Fruit fly (Drosophila melanogaster) whole organism, adult: Measurements from ENCODE around the gene CG3397.

Source experiments
- CG11617 ChIP-seq: fragments of 200-800 bp; sonication (Bioruptor generic); optimal IDR thresholded peaks from 2 replicates; lab custom pipeline; 2017; ENCODE audit warnings: mild to moderate bottlenecking, missing biosample characterization, missing genetic modification reagents, missing genetic modification characterization
- CG12768 ChIP-seq: fragments of 200-800 bp; sonication (Bioruptor generic); optimal IDR thresholded peaks from 2 replicates; lab custom pipeline; 2017; ENCODE audit warnings: missing biosample characterization, missing genetic modification characterization, mild to moderate bottlenecking, moderate library complexity, missing genetic modification reagents
- CG14711 ChIP-seq: fragments of 200-800 bp; sonication (Bioruptor generic); optimal IDR thresholded peaks from 2 replicates; lab custom pipeline; 2018; ENCODE audit warnings: missing biosample characterization, mild to moderate bottlenecking, missing genetic modification characterization, moderate library complexity
- CG1620 ChIP-seq: fragments of 200-800 bp; sonication (Bioruptor generic); optimal IDR thresholded peaks from 2 replicates; lab custom pipeline; 2016; ENCODE audit warnings: missing biosample characterization, missing genetic modification characterization
- CG33017 ChIP-seq: fragments of 200-800 bp; sonication (Bioruptor generic); optimal IDR thresholded peaks from 2 replicates; lab custom pipeline; 2018; ENCODE audit warnings: missing biosample characterization, mild to moderate bottlenecking, missing genetic modification characterization, moderate library complexity
- CG5204 ChIP-seq: fragments of 200-800 bp; sonication (Bioruptor generic); optimal IDR thresholded peaks from 2 replicates; lab custom pipeline; 2016; ENCODE audit warnings: missing biosample characterization, missing genetic modification characterization
- CG7045 ChIP-seq: fragments of 200-800 bp; sonication (Bioruptor generic); optimal IDR thresholded peaks from 2 replicates; lab custom pipeline; 2017; ENCODE audit warnings: missing biosample characterization, mild to moderate bottlenecking, missing genetic modification characterization
- CG7101 ChIP-seq: fragments of 200-800 bp; sonication (Bioruptor generic); optimal IDR thresholded peaks from 2 replicates; lab custom pipeline; 2018; ENCODE audit warnings: missing biosample characterization, mild to moderate bottlenecking, missing genetic modification characterization, moderate library complexity
- Clk ChIP-seq: fragments of 200-800 bp; sonication (Bioruptor generic); optimal IDR thresholded peaks from 2 replicates; lab custom pipeline; 2017; ENCODE audit warnings: missing biosample characterization, missing genetic modification characterization
- Crg-1 ChIP-seq: fragments of 200-800 bp; sonication (Bioruptor generic); optimal IDR thresholded peaks from 2 replicates; lab custom pipeline; 2016; ENCODE audit warnings: missing biosample characterization, missing genetic modification characterization
- Hr96 ChIP-seq: fragments of 200-800 bp; sonication (Bioruptor generic); optimal IDR thresholded peaks from 2 replicates; lab custom pipeline; 2016; ENCODE audit warnings: missing biosample characterization, missing genetic modification characterization
- Mnt ChIP-seq: fragments of 200-800 bp; sonication (Bioruptor generic); optimal IDR thresholded peaks from 2 replicates; lab custom pipeline; 2016; ENCODE audit warnings: missing biosample characterization, mild to moderate bottlenecking, missing genetic modification characterization
- bab1 ChIP-seq: fragments of 200-800 bp; sonication (Bioruptor generic); optimal IDR thresholded peaks from 3 replicates; lab custom pipeline; 2019; ENCODE audit warnings: missing biosample characterization, mild to moderate bottlenecking, missing genetic modification characterization, moderate library complexity
- cic ChIP-seq: fragments of 200-800 bp; sonication (Bioruptor generic); optimal IDR thresholded peaks from 2 replicates; lab custom pipeline; 2017; ENCODE audit warnings: missing biosample characterization, mild to moderate bottlenecking, missing genetic modification characterization, moderate library complexity
- cnc ChIP-seq, 2 experiments: fragments of >200 bp; optimal IDR thresholded peaks; 2 replicates each; lab custom pipeline; 2017
- kay ChIP-seq: fragments of 200-800 bp; sonication (Bioruptor generic); peaks from one replicate; lab custom pipeline; 2016; ENCODE audit warnings: missing biosample characterization, missing genetic modification characterization, borderline replicate concordance
- ovo ChIP-seq: fragments of 200-800 bp; sonication (Bioruptor generic); optimal IDR thresholded peaks from 2 replicates; lab custom pipeline; 2016; ENCODE audit warnings: missing biosample characterization, missing genetic modification characterization
- pad ChIP-seq: fragments of 200-800 bp; sonication (Bioruptor generic); optimal IDR thresholded peaks from 3 replicates; lab custom pipeline; 2017; ENCODE audit warnings: missing biosample characterization, missing genetic modification characterization, mild to moderate bottlenecking, moderate library complexity, missing genetic modification reagents
- tj ChIP-seq: fragments of 200-800 bp; sonication (Bioruptor generic); optimal IDR thresholded peaks from 3 replicates; lab custom pipeline; 2017; ENCODE audit warnings: missing biosample characterization, mild to moderate bottlenecking, missing genetic modification characterization, moderate library complexity
- toe ChIP-seq: fragments of 200-800 bp; sonication (Bioruptor generic); optimal IDR thresholded peaks from 2 replicates; lab custom pipeline; 2016; ENCODE audit warnings: missing biosample characterization, missing genetic modification characterization

Gene CG3397

DNA sequence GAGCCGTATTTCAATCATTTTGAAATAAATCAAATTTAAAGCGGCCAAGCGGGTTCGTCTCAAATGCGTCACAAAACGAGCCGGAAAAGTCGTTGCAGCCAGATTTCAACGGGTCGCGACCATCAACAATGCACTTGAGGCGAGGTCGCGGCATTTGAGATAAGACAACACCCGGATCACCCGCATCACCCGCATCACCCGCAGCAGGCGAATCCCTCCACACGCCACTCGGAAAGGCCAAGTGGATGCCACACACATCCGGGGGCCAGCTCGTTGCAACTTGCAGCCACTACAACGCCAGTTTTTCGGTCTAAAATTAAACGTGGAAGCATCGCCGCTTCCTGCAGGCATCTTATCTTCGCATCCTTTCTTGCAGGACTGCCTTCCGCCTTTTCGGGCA lies 22.1 kb upstream of the CG3397 start:
- no peak for TF ChIP-seq CG11617 (GFP tag; lab: Kevin White, UChicago)
- TF ChIP-seq Hr96 (GFP tag; lab: Kevin White, UChicago), result no peak
- TF ChIP-seq bab1 (GFP tag; lab: Kevin White, UChicago), result no peak
- TF ChIP-seq CG33017 (tag; lab: Kevin White, UChicago), result no peak
- no peak for TF ChIP-seq CG12768 (GFP tag; lab: Kevin White, UChicago)

DNA sequence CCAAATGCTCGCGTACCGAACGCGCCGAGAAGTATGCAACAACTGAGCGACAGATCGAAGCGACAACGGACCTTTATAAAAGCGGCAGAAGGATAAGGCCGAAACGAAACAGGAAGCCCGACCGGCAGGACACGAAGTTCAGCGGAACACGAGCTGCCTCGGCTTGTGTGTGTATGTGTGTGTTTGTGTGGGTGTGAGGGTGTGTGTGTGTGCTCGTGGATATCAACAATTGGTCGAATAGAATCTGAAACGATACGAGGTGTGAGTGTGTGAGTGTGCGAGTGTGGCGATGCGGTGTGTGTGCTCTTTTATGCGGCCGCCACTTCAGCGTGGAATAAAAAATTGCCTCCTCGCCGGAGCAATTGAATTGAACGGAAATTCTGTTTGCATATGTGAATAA lies 21.1 kb upstream of the CG3397 start, which contains the start of gene Tk:
TSS of gene Tk (minus strand) at position 57 of the 400 bp plus-strand sequence.
- no peak for TF ChIP-seq Clk (GFP tag; lab: Kevin White, UChicago)
- TF ChIP-seq CG11617 (GFP tag; lab: Kevin White, UChicago), result no peak
- no peak for TF ChIP-seq pad
- no peak for TF ChIP-seq bab1 (GFP tag; lab: Kevin White, UChicago)
- TF ChIP-seq CG33017 (tag; lab: Kevin White, UChicago), result no peak
- no peak for TF ChIP-seq cic (GFP tag; lab: Kevin White, UChicago)
- no peak for TF ChIP-seq Crg-1 (GFP tag; lab: Kevin White, UChicago)
- no peak for TF ChIP-seq Mnt (GFP tag; lab: Kevin White, UChicago)
- no peak for TF ChIP-seq CG5204 (GFP tag; lab: Kevin White, UChicago)

DNA sequence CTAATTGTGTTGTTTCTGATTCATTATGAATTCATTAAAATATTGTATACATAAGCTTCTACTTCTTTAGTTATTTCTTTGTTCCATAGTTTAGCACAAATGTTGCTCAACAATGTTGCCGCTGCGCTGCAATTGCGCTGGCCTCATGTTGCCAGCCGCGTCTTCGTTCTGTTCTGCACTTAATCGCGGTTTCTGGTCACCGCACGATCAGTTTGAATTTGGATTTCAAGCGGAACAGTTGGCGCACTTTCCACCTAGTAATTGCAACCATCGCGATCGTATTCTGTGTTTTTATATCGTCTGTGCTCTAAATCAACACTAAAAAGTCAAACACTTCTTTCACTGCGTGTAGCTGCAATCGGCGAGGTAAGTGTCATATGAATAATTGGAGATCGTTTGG lies 14.7 kb upstream of the CG3397 start, which contains the start of gene Ect3:
TSS of gene Ect3 (plus strand) at position 205 of the 400 bp plus-strand sequence.
- TF ChIP-seq Mnt (GFP tag; lab: Kevin White, UChicago) (no peak), tj (peak; percentile 31)

DNA sequence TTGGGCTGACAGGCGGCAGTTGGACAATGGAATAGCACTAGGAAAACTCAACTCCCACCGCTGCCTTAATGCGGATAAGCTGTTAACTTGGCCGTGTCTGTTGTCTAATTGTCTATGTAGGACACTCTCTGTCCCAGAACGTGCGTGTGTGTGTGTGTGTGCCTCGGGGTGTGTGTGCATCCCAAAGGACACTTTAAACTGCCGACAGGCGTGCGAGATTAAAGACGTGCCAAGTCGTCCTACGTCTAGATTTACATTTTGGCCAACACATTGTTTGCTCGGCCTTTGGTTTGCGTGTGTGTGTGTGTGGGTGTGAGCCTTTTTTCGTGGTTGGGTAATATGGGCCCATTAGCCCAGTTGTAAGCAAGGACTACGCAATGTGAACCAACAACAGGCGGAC lies 13.8 kb upstream of the CG3397 start:
- no peak for TF ChIP-seq CG11617 (GFP tag; lab: Kevin White, UChicago)
- TF ChIP-seq CG7045, result no peak
- no peak for TF ChIP-seq Mnt (GFP tag; lab: Kevin White, UChicago)
- no peak for TF ChIP-seq CG12768 (GFP tag; lab: Kevin White, UChicago)

DNA sequence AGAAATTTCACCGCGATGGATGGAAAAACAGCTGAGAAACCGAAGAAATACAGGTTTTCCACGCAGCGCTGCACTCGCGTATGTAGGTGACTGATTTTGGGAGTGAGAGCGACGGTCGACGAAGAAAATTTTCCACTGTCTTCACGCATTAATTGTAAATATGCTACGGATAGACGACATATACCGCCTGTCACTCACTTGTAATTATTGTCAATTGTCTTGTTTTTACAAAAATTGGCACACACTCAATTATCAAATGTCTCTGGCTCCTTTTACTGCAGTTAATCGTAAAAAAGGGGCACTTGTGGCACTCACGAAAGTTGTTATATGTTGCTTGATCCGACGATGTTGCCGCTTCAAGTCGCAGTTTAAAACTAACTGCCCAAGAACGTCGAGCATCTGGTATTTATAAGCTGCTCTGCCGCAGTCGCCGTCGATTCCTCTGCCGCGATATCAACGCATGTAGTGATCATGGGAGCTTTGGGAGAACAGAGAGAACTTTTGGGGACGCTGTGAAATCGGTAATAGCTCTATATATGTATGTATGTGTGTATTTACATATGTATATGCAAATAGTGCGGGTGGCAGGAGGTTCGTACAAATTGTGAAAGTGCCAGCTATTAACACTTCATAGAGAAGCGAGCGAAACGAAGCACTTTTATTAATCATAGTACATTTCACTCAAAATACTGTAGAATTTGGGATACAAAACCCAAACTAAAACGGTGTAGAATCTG lies 8.8 kb upstream of the CG3397 start, which contains the start of gene mfas:
TSS of gene mfas (minus strand) at position 382 of the 737 bp plus-strand sequence.
- TF ChIP-seq kay (GFP tag; lab: Kevin White, UChicago) (no peak), tj (peak; percentile 2), CG12768 (GFP tag; lab: Kevin White, UChicago) (peak; percentile 26), cnc (optimal IDR thresholded peaks at IDR 0.05; lab: Kevin White, UChicago) (no peak)

DNA sequence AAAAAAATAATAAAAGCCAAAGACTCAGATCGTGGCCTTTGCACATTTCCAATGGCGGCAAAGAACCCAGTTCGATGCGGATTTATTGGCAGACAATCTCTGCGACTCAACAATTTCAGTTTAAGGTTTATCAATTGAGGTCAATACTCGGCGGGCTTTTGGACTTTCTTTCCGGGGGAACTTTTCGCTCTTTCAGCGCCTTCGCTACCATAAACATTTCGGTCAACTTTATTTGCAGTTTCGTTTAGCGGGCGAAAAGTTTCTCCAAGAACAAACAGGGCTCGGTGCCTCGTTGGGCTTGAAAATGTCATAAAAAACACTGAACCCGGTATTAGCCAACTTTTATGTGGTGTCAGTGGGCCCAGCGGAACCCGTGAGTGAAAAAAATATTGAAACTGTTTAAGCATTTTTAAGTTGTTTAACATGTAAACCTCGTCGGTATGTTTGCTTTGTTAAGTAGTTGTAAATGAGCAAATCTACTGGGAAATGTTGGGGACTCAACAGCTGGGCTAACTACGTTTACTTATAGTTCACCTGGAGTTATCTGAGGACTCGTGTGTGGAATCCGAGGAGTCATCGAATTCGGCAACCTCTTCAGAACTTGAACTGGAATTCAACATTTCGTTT lies 7.3 kb upstream of the CG3397 start:
- no peak for TF ChIP-seq cic (GFP tag; lab: Kevin White, UChicago)
- TF ChIP-seq CG1620 (GFP tag; lab: Kevin White, UChicago), result no peak
- TF ChIP-seq Mnt (GFP tag; lab: Kevin White, UChicago), result no peak
- TF ChIP-seq tj, result peak; percentile 64
- TF ChIP-seq Clk (GFP tag; lab: Kevin White, UChicago), result no peak

DNA sequence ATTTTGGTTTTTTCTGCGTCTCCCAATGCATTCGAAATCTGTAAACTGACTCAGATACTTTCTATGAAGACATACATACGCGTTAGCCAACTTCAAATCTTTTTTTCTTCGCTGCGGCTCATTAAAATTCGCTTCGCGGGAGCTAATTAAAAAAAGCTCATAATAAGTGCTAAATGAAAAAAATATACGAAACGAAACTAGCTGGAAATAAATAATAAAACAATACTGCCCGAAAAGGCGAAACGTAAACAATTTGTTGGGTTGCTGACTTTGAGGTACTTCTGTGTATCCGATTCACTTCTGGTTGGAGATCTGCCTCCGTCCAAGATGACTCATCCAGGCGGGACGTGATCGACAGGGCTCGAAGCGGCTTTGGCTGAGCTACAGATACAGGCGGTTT lies 5.7 kb upstream of the CG3397 start:
- TF ChIP-seq tj, result peak; percentile 83
- TF ChIP-seq kay (GFP tag; lab: Kevin White, UChicago), result peak; percentile 62
- no peak for TF ChIP-seq CG33017 (tag; lab: Kevin White, UChicago)

DNA sequence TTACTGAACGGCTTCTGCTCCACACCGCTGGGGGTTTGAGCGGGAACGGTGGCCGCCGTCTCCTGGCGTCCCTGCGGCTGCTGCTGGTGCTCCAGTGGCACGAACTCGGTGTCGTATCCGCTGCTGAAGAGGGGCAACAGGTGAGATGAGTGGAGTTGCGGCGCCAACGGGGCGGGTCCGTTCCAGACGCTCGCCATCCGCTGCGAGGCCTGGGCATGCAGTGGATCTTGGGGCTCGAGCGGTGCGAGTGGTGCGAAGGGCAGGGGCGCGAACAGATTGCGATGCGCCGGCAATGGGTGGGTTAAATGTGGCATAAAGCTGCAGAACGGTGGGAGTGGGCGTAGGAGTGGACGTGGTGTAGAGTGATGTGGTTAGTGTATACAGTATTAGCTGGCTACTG lies 4.9 kb upstream of the CG3397 start:
- TF ChIP-seq Crg-1 (GFP tag; lab: Kevin White, UChicago) (no peak), Hr96 (GFP tag; lab: Kevin White, UChicago) (no peak), toe (GFP tag; lab: Kevin White, UChicago) (no peak), CG7045 (no peak), pad (no peak), Clk (GFP tag; lab: Kevin White, UChicago) (no peak), CG1620 (GFP tag; lab: Kevin White, UChicago) (no peak), CG12768 (GFP tag; lab: Kevin White, UChicago) (no peak), CG33017 (tag; lab: Kevin White, UChicago) (no peak), kay (GFP tag; lab: Kevin White, UChicago) (no peak), CG14711 (tag; lab: Kevin White, UChicago) (no peak), cnc (optimal IDR thresholded peaks at IDR 0.05; lab: Kevin White, UChicago) (no peak), CG7101 (tag; lab: Kevin White, UChicago) (no peak), Mnt (GFP tag; lab: Kevin White, UChicago) (no peak), ovo (GFP tag; lab: Kevin White, UChicago) (no peak), CG11617 (GFP tag; lab: Kevin White, UChicago) (no peak), CG5204 (GFP tag; lab: Kevin White, UChicago) (no peak), cic (GFP tag; lab: Kevin White, UChicago) (no peak)
